Worm (Caenorhabditis elegans): ENCODE results near the gene smf-1.

Gene smf-1

ce11 chrX:6745515-6745914, 22.6 kb upstream of the smf-1 start:
- TF ChIP-seq flt-1 (GFP tag; IDR thresholded peaks at IDR 0.05) = no peak
- TF ChIP-seq tra-4 (tag; optimal IDR thresholded peaks at IDR 0.05) = no peak
- TF ChIP-seq hmbx-1 (tag; optimal IDR thresholded peaks at IDR 0.05) = no peak
- TF ChIP-seq ceh-13 (GFP tag; optimal IDR thresholded peaks at IDR 0.05) = no peak
- TF ChIP-seq hmg-4 (GFP tag; optimal IDR thresholded peaks at IDR 0.05) = no peak
- no peak for TF ChIP-seq scrt-1 (GFP tag; IDR thresholded peaks at IDR 0.05)
- TF ChIP-seq F13C5.2 (tag; optimal IDR thresholded peaks at IDR 0.05) = no peak
- TF ChIP-seq aly-1 (tag; optimal IDR thresholded peaks at IDR 0.05) = no peak
- TF ChIP-seq ceh-36 (tag; optimal IDR thresholded peaks at IDR 0.05) = no peak

- TF ChIP-seq flt-1 (GFP tag; IDR thresholded peaks at IDR 0.05) (no peak), hmg-4 (GFP tag; optimal IDR thresholded peaks at IDR 0.05) (no peak), B0310.2 (tag; optimal IDR thresholded peaks at IDR 0.05) (no peak), F13C5.2 (tag; optimal IDR thresholded peaks at IDR 0.05) (no peak), tra-4 (tag; optimal IDR thresholded peaks at IDR 0.05) (no peak), ceh-13 (GFP tag; optimal IDR thresholded peaks at IDR 0.05) (no peak), ama-1 (optimal IDR thresholded peaks at IDR 0.05) (no peak), ceh-36 (tag; optimal IDR thresholded peaks at IDR 0.05) (no peak), tbx-11 (GFP tag; IDR thresholded peaks at IDR 0.05) (no peak), ets-7 (tag; optimal IDR thresholded peaks at IDR 0.05) (no peak), aly-1 (tag; optimal IDR thresholded peaks at IDR 0.05) (no peak), scrt-1 (GFP tag; IDR thresholded peaks at IDR 0.05) (no peak), tbx-37 (GFP tag; conservative IDR thresholded peaks at IDR 0.05) (no peak), hnd-1 (tag; optimal IDR thresholded peaks at IDR 0.05) (no peak), hmbx-1 (tag; optimal IDR thresholded peaks at IDR 0.05) (no peak), pes-1 (GFP tag; IDR thresholded peaks at IDR 0.05) (no peak), sea-1 (GFP tag; conservative IDR thresholded peaks at IDR 0.05) (no peak)
Measured at ce11 chrX:6744978-6745377, 22.1 kb upstream of the smf-1 start.

- TF ChIP-seq B0310.2 (tag; optimal IDR thresholded peaks at IDR 0.05) (no peak), tra-4 (tag; optimal IDR thresholded peaks at IDR 0.05) (no peak), tbx-11 (GFP tag; IDR thresholded peaks at IDR 0.05) (no peak), scrt-1 (GFP tag; IDR thresholded peaks at IDR 0.05) (no peak), hnd-1 (tag; optimal IDR thresholded peaks at IDR 0.05) (no peak)
Measured at ce11 chrX:6744537-6744936, 21.7 kb upstream of the smf-1 start.

ce11 chrX:6743853-6744346, 21.0 kb upstream of the smf-1 start:
- TF ChIP-seq hnd-1 (tag; optimal IDR thresholded peaks at IDR 0.05) (no peak), ets-7 (tag; optimal IDR thresholded peaks at IDR 0.05) (no peak), F13C5.2 (tag; optimal IDR thresholded peaks at IDR 0.05) (no peak), hmbx-1 (tag; optimal IDR thresholded peaks at IDR 0.05) (no peak), ceh-13 (GFP tag; optimal IDR thresholded peaks at IDR 0.05) (no peak), sea-1 (GFP tag; conservative IDR thresholded peaks at IDR 0.05) (no peak), ceh-36 (tag; optimal IDR thresholded peaks at IDR 0.05) (no peak), scrt-1 (GFP tag; IDR thresholded peaks at IDR 0.05) (no peak), hmg-4 (GFP tag; optimal IDR thresholded peaks at IDR 0.05) (no peak), tra-4 (tag; optimal IDR thresholded peaks at IDR 0.05) (no peak)

ce11 chrX:6743344-6743743, 20.5 kb upstream of the smf-1 start:
- TF ChIP-seq B0310.2 (tag; optimal IDR thresholded peaks at IDR 0.05) = no peak
- no peak for TF ChIP-seq tra-4 (tag; optimal IDR thresholded peaks at IDR 0.05)
- no peak for TF ChIP-seq F13C5.2 (tag; optimal IDR thresholded peaks at IDR 0.05)
- TF ChIP-seq ets-7 (tag; optimal IDR thresholded peaks at IDR 0.05) = no peak
- TF ChIP-seq hmbx-1 (tag; optimal IDR thresholded peaks at IDR 0.05) = no peak
- no peak for TF ChIP-seq tbx-11 (GFP tag; IDR thresholded peaks at IDR 0.05)
- TF ChIP-seq sea-1 (GFP tag; conservative IDR thresholded peaks at IDR 0.05) = no peak
- TF ChIP-seq aly-1 (tag; optimal IDR thresholded peaks at IDR 0.05) = no peak
- no peak for TF ChIP-seq ceh-13 (GFP tag; optimal IDR thresholded peaks at IDR 0.05)
- no peak for TF ChIP-seq hmg-4 (GFP tag; optimal IDR thresholded peaks at IDR 0.05)
- TF ChIP-seq scrt-1 (GFP tag; IDR thresholded peaks at IDR 0.05) = no peak
- TF ChIP-seq ceh-36 (tag; optimal IDR thresholded peaks at IDR 0.05) = no peak
- no peak for TF ChIP-seq pes-1 (GFP tag; IDR thresholded peaks at IDR 0.05)
- TF ChIP-seq ama-1 (optimal IDR thresholded peaks at IDR 0.05) = no peak

- no peak for TF ChIP-seq flt-1 (GFP tag; IDR thresholded peaks at IDR 0.05)
- no peak for TF ChIP-seq ceh-13 (GFP tag; optimal IDR thresholded peaks at IDR 0.05)
- no peak for TF ChIP-seq sea-1 (GFP tag; conservative IDR thresholded peaks at IDR 0.05)
- TF ChIP-seq hnd-1 (tag; optimal IDR thresholded peaks at IDR 0.05) = no peak
- no peak for TF ChIP-seq F13C5.2 (tag; optimal IDR thresholded peaks at IDR 0.05)
- TF ChIP-seq aly-1 (tag; optimal IDR thresholded peaks at IDR 0.05) = no peak
Measured at ce11 chrX:6742891-6743290, 20.0 kb upstream of the smf-1 start.

ce11 chrX:6742011-6742683, 19.3 kb upstream of the smf-1 start, which contains the start of gene mdl-1:
Gene mdl-1 (plus strand): TSS chrX:6742351.
- TF ChIP-seq ceh-36 (tag; optimal IDR thresholded peaks at IDR 0.05) (no peak), scrt-1 (GFP tag; IDR thresholded peaks at IDR 0.05) (no peak), hnd-1 (tag; optimal IDR thresholded peaks at IDR 0.05) (no peak), ceh-13 (GFP tag; optimal IDR thresholded peaks at IDR 0.05) (peak; percentile 3), sea-1 (GFP tag; conservative IDR thresholded peaks at IDR 0.05) (no peak), ama-1 (optimal IDR thresholded peaks at IDR 0.05) (no peak), F13C5.2 (tag; optimal IDR thresholded peaks at IDR 0.05) (peak; percentile 76), hmbx-1 (tag; optimal IDR thresholded peaks at IDR 0.05) (no peak), B0310.2 (tag; optimal IDR thresholded peaks at IDR 0.05) (peak; percentile 40), pes-1 (GFP tag; IDR thresholded peaks at IDR 0.05) (peak; percentile 67; the same call in 1 of the 2 replicates), aly-1 (tag; optimal IDR thresholded peaks at IDR 0.05) (no peak), tra-4 (tag; optimal IDR thresholded peaks at IDR 0.05) (no peak), tbx-11 (GFP tag; IDR thresholded peaks at IDR 0.05) (0 out of 2 replicates have a peak, but pooled peaks have one; percentile 8), hmg-4 (GFP tag; optimal IDR thresholded peaks at IDR 0.05) (peak; percentile 86), tbx-37 (GFP tag; conservative IDR thresholded peaks at IDR 0.05) (no peak), flt-1 (GFP tag; IDR thresholded peaks at IDR 0.05) (peak; percentile 68), ets-7 (tag; optimal IDR thresholded peaks at IDR 0.05) (peak; percentile 34)

Measured in whole organism, early embryonic.